Fruit fly (Drosophila melanogaster): ENCODE results near the gene TM9SF2.

TM9SF2 gene

dm6 chr2L:20705869-20706368 is 28.2 kb downstream of the TM9SF2 start:
- no peak for TF ChIP-seq CG17801 (GFP tag; optimal IDR thresholded peaks at IDR 0.05; ENCODE audit: partially characterized antibody)

dm6 chr2L:20704511-20705266 is 29.4 kb downstream of the TM9SF2 start:
- no peak for TF ChIP-seq CG17801 (GFP tag; optimal IDR thresholded peaks at IDR 0.05; ENCODE audit: partially characterized antibody)

- TF ChIP-seq CG17801 (GFP tag; optimal IDR thresholded peaks at IDR 0.05; ENCODE audit: partially characterized antibody) = no peak
These were observed 33.4 kb downstream of the TM9SF2 start for dm6 chr2L:20700534-20701239.

- no peak for TF ChIP-seq CG17801 (GFP tag; optimal IDR thresholded peaks at IDR 0.05; ENCODE audit: partially characterized antibody)
These were observed 39.0 kb downstream of the TM9SF2 start for dm6 chr2L:20695066-20695465.

dm6 chr2L:20690055-20690454 is 44.1 kb downstream of the TM9SF2 start:
- TF ChIP-seq CG17801 (GFP tag; optimal IDR thresholded peaks at IDR 0.05; ENCODE audit: partially characterized antibody) = no peak

dm6 chr2L:20688722-20689121 is 45.4 kb downstream of the TM9SF2 start:
- TF ChIP-seq CG17801 (GFP tag; optimal IDR thresholded peaks at IDR 0.05; ENCODE audit: partially characterized antibody) = no peak

- TF ChIP-seq CG17801 (GFP tag; optimal IDR thresholded peaks at IDR 0.05; ENCODE audit: partially characterized antibody) = no peak
These were observed 51.9 kb downstream of the TM9SF2 start, which contains the start of gene CG2617 for dm6 chr2L:20682136-20682733. CG2617 (plus strand) TSS chr2L:20682368.

dm6 chr2L:20681648-20682098 is 52.4 kb downstream of the TM9SF2 start, which contains the start of gene Cen:
Cen (minus strand) TSS chr2L:20681846.
- peak; percentile 57 for TF ChIP-seq CG17801 (GFP tag; optimal IDR thresholded peaks at IDR 0.05; ENCODE audit: partially characterized antibody)

All from ovary, adult (tissue).